Worm (Caenorhabditis elegans): Measurements from ENCODE around the gene ark-1.

DNA sequence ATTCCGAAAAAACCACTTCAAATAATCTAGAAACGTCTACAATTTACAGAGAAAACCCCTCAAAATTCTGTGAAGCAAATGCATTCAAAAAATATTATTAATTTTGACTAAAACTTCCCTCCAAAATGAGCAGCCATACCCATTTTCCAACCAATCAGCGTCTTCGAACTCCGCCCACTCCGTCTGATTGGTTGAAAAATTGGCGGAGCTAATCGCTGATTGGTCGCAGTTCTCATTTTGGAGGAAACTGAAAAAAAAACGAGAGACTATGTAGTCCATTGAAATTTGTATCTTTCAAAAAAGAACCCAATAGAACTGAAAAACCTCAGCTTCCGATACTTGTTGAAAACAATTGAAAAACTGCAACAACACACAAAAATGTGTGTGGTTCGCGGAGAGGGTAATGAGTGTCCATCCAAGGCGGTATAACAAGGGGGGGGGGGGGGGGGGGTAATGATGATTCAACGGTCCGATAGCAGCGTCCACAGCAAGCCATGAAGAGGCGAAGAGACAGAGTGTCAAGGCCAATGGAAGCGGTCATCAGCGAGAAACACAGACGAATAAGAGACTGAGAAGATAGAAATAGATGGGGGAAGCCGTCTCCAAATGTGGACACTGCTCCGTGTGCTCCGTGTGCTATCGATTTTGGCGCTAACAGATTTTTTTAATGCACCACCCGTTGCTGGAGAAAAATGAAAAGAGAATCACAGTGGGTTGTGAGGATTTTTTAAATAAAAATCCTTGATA lies 13.7 kb downstream of the ark-1 start:
- TF ChIP-seq ZK546.5 (tag; optimal IDR thresholded peaks at IDR 0.05) = no peak
- no peak for TF ChIP-seq dpl-1 (GFP tag; optimal IDR thresholded peaks at IDR 0.05)
- TF ChIP-seq lin-39 (tag; optimal IDR thresholded peaks at IDR 0.05) = no peak
- TF ChIP-seq gei-8 (GFP tag; optimal IDR thresholded peaks at IDR 0.05) = no peak
- TF ChIP-seq nhr-237 (tag; optimal IDR thresholded peaks at IDR 0.05) = no peak
